Fruit fly (Drosophila melanogaster) whole organism, embryonic: ENCODE measurements around the gene CG42397.
A peak's percentile ranks its signal among the peaks of the same experiment; 100 is the strongest.

ENCODE experiments used
- Antp ChIP-seq: fragments of 200-800 bp; sonication (Bioruptor generic); optimal IDR thresholded peaks from 3 replicates; lab custom pipeline; 2016; ENCODE audit warnings: missing biosample characterization, missing genetic modification characterization
- Atf-2 ChIP-seq: fragments of 200-800 bp; sonication (Bioruptor generic); optimal IDR thresholded peaks from 2 replicates; lab custom pipeline; 2016; ENCODE audit warnings: missing biosample characterization, missing genetic modification characterization
- CG12942 ChIP-seq: fragments of 200-800 bp; sonication (Bioruptor generic); optimal IDR thresholded peaks from 3 replicates; lab custom pipeline; 2016; ENCODE audit warnings: missing biosample characterization, missing genetic modification characterization
- CG15269 ChIP-seq: fragments of 200-800 bp; sonication (Bioruptor generic); optimal IDR thresholded peaks from 2 replicates; lab custom pipeline; 2018; ENCODE audit warnings: missing biosample characterization, mild to moderate bottlenecking, missing genetic modification characterization, moderate library complexity
- CG15601 ChIP-seq: fragments of 200-800 bp; sonication (Bioruptor generic); optimal IDR thresholded peaks from 3 replicates; lab custom pipeline; 2019; ENCODE audit warnings: missing biosample characterization, mild to moderate bottlenecking, missing genetic modification characterization, moderate library complexity
- CG18599 ChIP-seq: fragments of 200-800 bp; sonication (Bioruptor generic); optimal IDR thresholded peaks from 3 replicates; lab custom pipeline; 2017; ENCODE audit warnings: missing biosample characterization, missing genetic modification characterization, mild to moderate bottlenecking, moderate library complexity, missing genetic modification reagents
- CG18619 ChIP-seq: fragments of 200-800 bp; sonication (Bioruptor generic); optimal IDR thresholded peaks from 3 replicates; lab custom pipeline; 2017; ENCODE audit warnings: missing biosample characterization, mild to moderate bottlenecking, missing genetic modification characterization
- CG30403 ChIP-seq: fragments of 200-800 bp; sonication (Bioruptor generic); optimal IDR thresholded peaks from 3 replicates; lab custom pipeline; 2016; ENCODE audit warnings: missing biosample characterization, missing genetic modification characterization
- CG31441 ChIP-seq: fragments of 200-800 bp; sonication (Bioruptor generic); IDR thresholded peaks from 2 replicates; pipeline ENCODE4 v1.3.6; 2022; ENCODE audit warnings: missing biosample characterization, missing genetic modification characterization
- CG32532 ChIP-seq: fragments of 200-800 bp; sonication (Bioruptor generic); IDR thresholded peaks from 2 replicates; pipeline ENCODE4 v1.3.6; 2022; ENCODE audit warnings: missing biosample characterization, missing genetic modification characterization
- CG3995 ChIP-seq: fragments of 200-800 bp; sonication (Bioruptor generic); optimal IDR thresholded peaks from 3 replicates; lab custom pipeline; 2016; ENCODE audit warnings: missing biosample characterization, missing genetic modification characterization
- CG4360 ChIP-seq: fragments of 200-800 bp; sonication (Bioruptor generic); IDR thresholded peaks from 2 replicates; pipeline ENCODE4 v1.3.6; 2022; ENCODE audit warnings: missing biosample characterization, missing genetic modification characterization
- CG6791 ChIP-seq: fragments of 200-800 bp; sonication (Bioruptor generic); IDR thresholded peaks from 3 replicates; pipeline ENCODE4 v1.3.6; 2022; ENCODE audit warnings: missing biosample characterization, missing genetic modification characterization; ENCODE audit not compliant: partially characterized antibody
- CG8089 ChIP-seq: fragments of 200-800 bp; sonication (Bioruptor generic); optimal IDR thresholded peaks from 3 replicates; lab custom pipeline; 2016; ENCODE audit warnings: missing biosample characterization, missing genetic modification characterization
- D19A ChIP-seq: fragments of 200-800 bp; optimal IDR thresholded peaks from 3 replicates; lab custom pipeline; 2019; ENCODE audit warnings: missing biosample characterization, mild to moderate bottlenecking, missing genetic modification characterization, moderate library complexity
- Dbx ChIP-seq: fragments of 200-800 bp; sonication (Bioruptor generic); IDR thresholded peaks from 3 replicates; pipeline ENCODE4 v1.3.6; 2022; ENCODE audit warnings: missing biosample characterization, missing genetic modification characterization
- Deaf1 ChIP-seq: fragments of 200-800 bp; optimal IDR thresholded peaks from 3 replicates; lab custom pipeline; 2019; ENCODE audit warnings: missing biosample characterization, mild to moderate bottlenecking, missing genetic modification characterization, moderate library complexity
- Dip2 ChIP-seq: fragments of 200-800 bp; sonication (Bioruptor generic); IDR thresholded peaks from 2 replicates; pipeline ENCODE4 v1.3.6; 2022; ENCODE audit warnings: missing biosample characterization, missing genetic modification characterization
- Ets65A ChIP-seq: fragments of 200-800 bp; sonication (Bioruptor generic); peaks from one replicate; lab custom pipeline; 2016; ENCODE audit warnings: missing biosample characterization, missing genetic modification characterization
- Hey ChIP-seq: fragments of 200-800 bp; sonication (Bioruptor generic); optimal IDR thresholded peaks from 3 replicates; lab custom pipeline; 2018; ENCODE audit warnings: missing biosample characterization, mild to moderate bottlenecking, missing genetic modification characterization
- Lhr ChIP-seq: fragments of 200-800 bp; sonication (Bioruptor generic); optimal IDR thresholded peaks from 3 replicates; lab custom pipeline; 2017; ENCODE audit warnings: mild to moderate bottlenecking, missing biosample characterization, missing genetic modification reagents, missing genetic modification characterization
- Mes4 ChIP-seq: fragments of 200-800 bp; sonication (Bioruptor generic); optimal IDR thresholded peaks from 2 replicates; lab custom pipeline; 2016; ENCODE audit warnings: missing biosample characterization, missing genetic modification characterization
- Side ChIP-seq: fragments of 200-800 bp; sonication (Bioruptor generic); optimal IDR thresholded peaks from 2 replicates; lab custom pipeline; 2016; ENCODE audit warnings: missing biosample characterization, missing genetic modification characterization
- amos ChIP-seq: fragments of 200-800 bp; sonication (Bioruptor generic); IDR thresholded peaks from 2 replicates; pipeline ENCODE4 v1.3.6; 2022; ENCODE audit warnings: missing biosample characterization, missing genetic modification characterization; ENCODE audit not compliant: partially characterized antibody
- az2 ChIP-seq: fragments of 200-800 bp; sonication (Bioruptor generic); optimal IDR thresholded peaks from 3 replicates; lab custom pipeline; 2016; ENCODE audit warnings: missing biosample characterization, missing genetic modification characterization
- bab2 ChIP-seq: fragments of 200-800 bp; sonication (Bioruptor generic); optimal IDR thresholded peaks from 2 replicates; lab custom pipeline; 2016; ENCODE audit warnings: missing biosample characterization, missing genetic modification characterization
- bbx ChIP-seq: fragments of 200-800 bp; sonication (Bioruptor generic); IDR thresholded peaks from 2 replicates; pipeline ENCODE4 v1.3.6; 2022; ENCODE audit warnings: missing biosample characterization, missing genetic modification characterization; ENCODE audit not compliant: partially characterized antibody
- bigmax ChIP-seq: fragments of 200-800 bp; sonication (Bioruptor generic); optimal IDR thresholded peaks from 2 replicates; lab custom pipeline; 2018; ENCODE audit warnings: missing biosample characterization, mild to moderate bottlenecking, missing genetic modification characterization
- cwo ChIP-seq: fragments of 200-800 bp; sonication (Bioruptor generic); optimal IDR thresholded peaks from 3 replicates; lab custom pipeline; 2017; ENCODE audit warnings: missing biosample characterization, missing genetic modification characterization, mild to moderate bottlenecking, moderate library complexity, missing genetic modification reagents
- en ChIP-seq: fragments of 200-800 bp; sonication (Bioruptor generic); optimal IDR thresholded peaks from 2 replicates; lab custom pipeline; 2016; ENCODE audit warnings: missing biosample characterization, missing genetic modification characterization
- exex ChIP-seq: fragments of 200-800 bp; sonication (Bioruptor generic); optimal IDR thresholded peaks from 4 replicates; lab custom pipeline; 2018; ENCODE audit warnings: missing biosample characterization, mild to moderate bottlenecking, missing genetic modification characterization, moderate library complexity
- fd3F ChIP-seq: fragments of 200-800 bp; sonication (Bioruptor generic); optimal IDR thresholded peaks from 2 replicates; lab custom pipeline; 2018; ENCODE audit warnings: missing biosample characterization, mild to moderate bottlenecking, missing genetic modification characterization, moderate library complexity
- ftz-f1 ChIP-seq: fragments of 200-800 bp; sonication (Bioruptor generic); optimal IDR thresholded peaks from 2 replicates; lab custom pipeline; 2016; ENCODE audit warnings: missing biosample characterization, missing genetic modification characterization
- hkb ChIP-seq, 2 experiments: fragments of 200-800 bp in 1 of 2; fragments of >200 bp in 1 of 2; sonication (Bioruptor generic) in 1 of 2; IDR thresholded peaks in 1 of 2; optimal IDR thresholded peaks in 1 of 2; 2 replicates each; pipeline versions ENCODE4 v1.3.6 to Lab custom; 2017 to 2022; ENCODE audit warnings: missing biosample characterization in 1 of 2, missing genetic modification characterization in 1 of 2
- lbe ChIP-seq: fragments of 200-800 bp; sonication (Bioruptor generic); optimal IDR thresholded peaks from 2 replicates; lab custom pipeline; 2016; ENCODE audit warnings: missing biosample characterization, mild to moderate bottlenecking, missing genetic modification characterization
- lilli ChIP-seq: fragments of 200-800 bp; sonication (Bioruptor generic); optimal IDR thresholded peaks from 3 replicates; lab custom pipeline; 2016; ENCODE audit warnings: missing biosample characterization, missing genetic modification characterization
- nom ChIP-seq: fragments of 200-800 bp; sonication (Bioruptor generic); optimal IDR thresholded peaks from 2 replicates; lab custom pipeline; 2017; ENCODE audit warnings: missing biosample characterization, missing genetic modification characterization, mild to moderate bottlenecking, moderate library complexity, missing genetic modification reagents
- p53 ChIP-seq: fragments of 200-800 bp; sonication (Bioruptor generic); optimal IDR thresholded peaks from 2 replicates; lab custom pipeline; 2016; ENCODE audit warnings: missing biosample characterization, missing genetic modification characterization
- rib ChIP-seq: fragments of 200-800 bp; sonication (Bioruptor generic); IDR thresholded peaks from 2 replicates; pipeline ENCODE4 v1.3.6; 2022; ENCODE audit warnings: missing biosample characterization, missing genetic modification characterization
- sd ChIP-seq: fragments of 200-800 bp; sonication (Bioruptor generic); optimal IDR thresholded peaks from 3 replicates; lab custom pipeline; 2018; ENCODE audit warnings: missing biosample characterization, mild to moderate bottlenecking, missing genetic modification characterization, moderate library complexity
- sens ChIP-seq: fragments of 200-800 bp; sonication (Bioruptor generic); peaks from one replicate; lab custom pipeline; 2016; ENCODE audit warnings: missing biosample characterization, missing genetic modification characterization
- sima ChIP-seq: fragments of 200-800 bp; sonication (Bioruptor generic); optimal IDR thresholded peaks from 2 replicates; lab custom pipeline; 2016; ENCODE audit warnings: missing biosample characterization, missing genetic modification characterization
- ssp ChIP-seq: fragments of 200-800 bp; sonication (Bioruptor generic); IDR thresholded peaks from 2 replicates; pipeline ENCODE4 v1.3.6; 2022; ENCODE audit warnings: missing biosample characterization, missing genetic modification characterization
- stwl ChIP-seq: fragments of 200-800 bp; sonication (Bioruptor generic); optimal IDR thresholded peaks from 3 replicates; lab custom pipeline; 2018; ENCODE audit warnings: missing biosample characterization, mild to moderate bottlenecking, missing genetic modification characterization, moderate library complexity
- tna ChIP-seq: fragments of 200-800 bp; sonication (Bioruptor generic); IDR thresholded peaks from 2 replicates; pipeline ENCODE4 v1.3.6; 2022; ENCODE audit warnings: missing biosample characterization, missing genetic modification characterization; ENCODE audit not compliant: partially characterized antibody
- trh ChIP-seq: fragments of 200-800 bp; sonication (Bioruptor generic); optimal IDR thresholded peaks from 2 replicates; lab custom pipeline; 2016; ENCODE audit warnings: missing biosample characterization, missing genetic modification characterization
- tx ChIP-seq: fragments of 200-800 bp; sonication (Bioruptor generic); optimal IDR thresholded peaks from 2 replicates; lab custom pipeline; 2016; ENCODE audit warnings: missing biosample characterization, missing genetic modification characterization

CG42397 gene

dm6 chr3L:12014272-12014671, 40.7 kb upstream of the CG42397 start:
- TF ChIP-seq Side (GFP tag; lab: Kevin White, UChicago), result no peak
- peak; percentile 74 for TF ChIP-seq nom (GFP tag; lab: Kevin White, UChicago)
- peak; percentile 45 for TF ChIP-seq Ets65A

- TF ChIP-seq tx (GFP tag; lab: Kevin White, UChicago) (no peak), Atf-2 (GFP tag; lab: Kevin White, UChicago) (no peak), CG18619 (GFP tag; lab: Kevin White, UChicago) (no peak), ssp (GFP tag; lab: Robert Waterston, UW) (no peak), Mes4 (no peak), CG31441 (GFP tag; lab: Robert Waterston, UW) (no peak), ftz-f1 (GFP tag; lab: Kevin White, UChicago) (no peak), amos (GFP tag; lab: Robert Waterston, UW) (no peak), CG18599 (GFP tag; lab: Kevin White, UChicago) (no peak), Antp (no peak), Lhr (GFP tag; lab: Kevin White, UChicago) (no peak), bab2 (GFP tag; lab: Kevin White, UChicago) (no peak), tna (GFP tag; lab: Robert Waterston, UW) (no peak), exex (tag; lab: Kevin White, UChicago) (no peak)
These were observed 40.1 kb upstream of the CG42397 start for dm6 chr3L:12013698-12014097.

- TF ChIP-seq CG12942 (no peak), CG15601 (tag; lab: Kevin White, UChicago) (peak; percentile 78), stwl (tag; lab: Kevin White, UChicago) (peak; percentile 27)
- TF ChIP-seq, all 482 proteins: peak for 2
These were observed 34.4 kb upstream of the CG42397 start for dm6 chr3L:12007945-12008344.

- TF ChIP-seq CG6791 (GFP tag; lab: Robert Waterston, UW) (0 out of 3 replicates have a peak, but pooled peaks have one; percentile 43), ftz-f1 (GFP tag; lab: Kevin White, UChicago) (no peak), bigmax (GFP tag; lab: Kevin White, UChicago) (no peak), lilli (no peak), CG15269 (tag; lab: Kevin White, UChicago) (no peak), CG4360 (GFP tag; lab: Robert Waterston, UW) (no peak), sd (tag; lab: Kevin White, UChicago) (peak; percentile 35), Deaf1 (peak; percentile 74), sens (no peak), sima (GFP tag; lab: Kevin White, UChicago) (no peak), cwo (GFP tag; lab: Kevin White, UChicago) (peak; percentile 74), fd3F (GFP tag; lab: Kevin White, UChicago) (no peak), D19A (no peak), az2 (no peak), CG30403 (no peak), lbe (GFP tag; lab: Kevin White, UChicago) (no peak), trh (GFP tag; lab: Kevin White, UChicago) (no peak), rib (peak; percentile 11; the same call in 1 of the 2 replicates), Dip2 (no peak), CG8089 (no peak), hkb (optimal IDR thresholded peaks at IDR 0.05; lab: Kevin White, UChicago) (no peak), hkb (GFP tag; IDR thresholded peaks at IDR 0.05; lab: Robert Waterston, UW) (no peak), en (GFP tag; lab: Kevin White, UChicago) (no peak), CG32532 (GFP tag; lab: Robert Waterston, UW) (no peak), p53 (GFP tag; lab: Kevin White, UChicago) (no peak), CG3995 (GFP tag; lab: Kevin White, UChicago) (peak; percentile 5), Hey (no peak), Dbx (no peak), bbx (GFP tag; lab: Robert Waterston, UW) (no peak)
These were observed 30.5 kb upstream of the CG42397 start for dm6 chr3L:12004136-12004535.
